Worm (Caenorhabditis elegans) whole organism, young adult: ENCODE measurements around the gene K03A11.6.

Experiments
- C06A6.2 ChIP-seq: fragments of 200-800 bp; sonication (Bioruptor generic); conservative IDR thresholded peaks from 2 replicates; pipeline ENCODE4 v1.3.6; 2022; ENCODE audit warnings: missing genetic modification characterization, missing compliant biosample characterization
- D2030.7 ChIP-seq: fragments of 200-800 bp; sonication (Bioruptor generic); IDR thresholded peaks from 2 replicates; pipeline ENCODE4 v1.3.6; 2022; ENCODE audit warnings: missing genetic modification reagents, missing genetic modification characterization, missing compliant biosample characterization
- F37B4.10 ChIP-seq: fragments of 200-800 bp; sonication (Bioruptor generic); IDR thresholded peaks from 2 replicates; pipeline ENCODE4 v1.3.6; 2022; ENCODE audit warnings: missing genetic modification characterization, missing compliant biosample characterization
- F49E8.2 ChIP-seq: sonication (generic microtip); optimal IDR thresholded peaks from 3 replicates; lab custom pipeline; 2017; ENCODE audit warnings: missing genetic modification characterization, mild to moderate bottlenecking, missing compliant biosample characterization, antibody characterized with exemption, moderate library complexity; ENCODE audit not compliant: insufficient read depth
- F52B5.7 ChIP-seq: sonication (generic microtip); optimal IDR thresholded peaks from 2 replicates; lab custom pipeline; 2016; ENCODE audit warnings: mild to moderate bottlenecking, missing genetic modification characterization, missing compliant biosample characterization
- F55B11.4 ChIP-seq: sonication (generic microtip); optimal IDR thresholded peaks from 2 replicates; lab custom pipeline; 2016; ENCODE audit warnings: missing compliant biosample characterization, missing genetic modification characterization, borderline replicate concordance; ENCODE audit not compliant: insufficient read depth
- K11D2.4 ChIP-seq: fragments of 200-800 bp; sonication (Bioruptor generic); IDR thresholded peaks from 2 replicates; pipeline ENCODE4 v1.3.6; 2022; ENCODE audit warnings: missing genetic modification reagents, missing genetic modification characterization, missing compliant biosample characterization
- T07F8.4 ChIP-seq: sonication (generic microtip); optimal IDR thresholded peaks from 2 replicates; lab custom pipeline; 2016; ENCODE audit warnings: mild to moderate bottlenecking, missing genetic modification characterization, moderate library complexity, missing compliant biosample characterization
- Y56A3A.18 ChIP-seq: fragments of 200-800 bp; sonication (Bioruptor generic); IDR thresholded peaks from 2 replicates; pipeline ENCODE4 v1.3.6; 2022; ENCODE audit warnings: missing genetic modification reagents, missing genetic modification characterization, missing compliant biosample characterization
- Y79H2A.3 ChIP-seq: fragments of 200-800 bp; sonication (Bioruptor generic); conservative IDR thresholded peaks from 2 replicates; pipeline ENCODE4 v1.3.6; 2022; ENCODE audit warnings: missing genetic modification reagents, missing genetic modification characterization, missing compliant biosample characterization
- aptf-3 ChIP-seq: fragments of 200-800 bp; sonication (Bioruptor generic); IDR thresholded peaks from 2 replicates; pipeline ENCODE4 v1.3.6; 2022; ENCODE audit warnings: missing genetic modification characterization, missing compliant biosample characterization
- athp-1 ChIP-seq: sonication (generic microtip); optimal IDR thresholded peaks from 2 replicates; lab custom pipeline; 2017; ENCODE audit warnings: mild to moderate bottlenecking, missing genetic modification characterization, missing compliant biosample characterization
- attf-3 ChIP-seq: fragments of 200-800 bp; sonication (Bioruptor generic); conservative IDR thresholded peaks from 2 replicates; pipeline ENCODE4 v1.3.6; 2022; ENCODE audit warnings: missing genetic modification reagents, missing genetic modification characterization, missing compliant biosample characterization
- attf-5 ChIP-seq: fragments of 200-800 bp; sonication (Bioruptor generic); optimal IDR thresholded peaks from 2 replicates; lab custom pipeline; 2018; ENCODE audit warnings: mild to moderate bottlenecking, missing genetic modification characterization, missing compliant biosample characterization
- attf-6 ChIP-seq: fragments of 200-800 bp; sonication (Bioruptor generic); IDR thresholded peaks from 2 replicates; pipeline ENCODE4 v1.3.6; 2022; ENCODE audit warnings: missing genetic modification reagents, missing genetic modification characterization, missing compliant biosample characterization
- cebp-1 ChIP-seq, 2 experiments: fragments of 200-800 bp in 1 of 2; sonication (Bioruptor generic) in 1 of 2; sonication (generic microtip) in 1 of 2; IDR thresholded peaks in 1 of 2; optimal IDR thresholded peaks in 1 of 2; 2 replicates each; pipeline versions ENCODE4 v1.3.6 to Lab custom; 2017 to 2022; ENCODE audit warnings: missing compliant biosample characterization in 2 of 2, missing genetic modification characterization in 2 of 2, mild to moderate bottlenecking in 1 of 2, missing genetic modification reagents in 1 of 2, moderate library complexity in 1 of 2
- dox-1 ChIP-seq: fragments of 200-800 bp; sonication (Bioruptor generic); IDR thresholded peaks from 2 replicates; pipeline ENCODE4 v1.3.6; 2022; ENCODE audit warnings: missing genetic modification reagents, missing genetic modification characterization, missing compliant biosample characterization
- dpff-1 ChIP-seq: sonication (generic microtip); optimal IDR thresholded peaks from 2 replicates; lab custom pipeline; 2017; ENCODE audit warnings: mild to moderate bottlenecking, missing genetic modification characterization, missing compliant biosample characterization
- egl-18 ChIP-seq: fragments of 200-800 bp; sonication (Bioruptor generic); IDR thresholded peaks from 2 replicates; pipeline ENCODE4 v1.3.6; 2022; ENCODE audit warnings: missing genetic modification reagents, missing genetic modification characterization, missing compliant biosample characterization
- gei-17 ChIP-seq: fragments of 200-800 bp; sonication (Bioruptor generic); optimal IDR thresholded peaks from 2 replicates; lab custom pipeline; 2018; ENCODE audit warnings: mild to moderate bottlenecking, missing genetic modification characterization, missing compliant biosample characterization
- hlh-26 ChIP-seq: fragments of 200-800 bp; sonication (Bioruptor generic); conservative IDR thresholded peaks from 2 replicates; pipeline ENCODE4 v1.3.6; 2022; ENCODE audit warnings: missing genetic modification reagents, missing genetic modification characterization, missing compliant biosample characterization
- lin-40 ChIP-seq: sonication (generic microtip); optimal IDR thresholded peaks from 2 replicates; lab custom pipeline; 2016; ENCODE audit warnings: missing genetic modification characterization, mild to moderate bottlenecking, missing compliant biosample characterization, missing genotype, missing genetic modification reagents
- lir-1 ChIP-seq: fragments of 200-800 bp; sonication (Bioruptor generic); conservative IDR thresholded peaks from 2 replicates; pipeline ENCODE4 v1.3.6; 2022; ENCODE audit warnings: missing genetic modification reagents, missing genetic modification characterization, missing compliant biosample characterization
- madf-6 ChIP-seq: fragments of 200-800 bp; sonication (Bioruptor generic); IDR thresholded peaks from 2 replicates; pipeline ENCODE4 v1.3.6; 2022; ENCODE audit warnings: missing genetic modification reagents, missing genetic modification characterization, missing compliant biosample characterization
- madf-8 ChIP-seq: fragments of 200-800 bp; sonication (Bioruptor generic); conservative IDR thresholded peaks from 2 replicates; pipeline ENCODE4 v1.3.6; 2022; ENCODE audit warnings: missing genetic modification reagents, missing genetic modification characterization, missing compliant biosample characterization
- mes-4 ChIP-seq: sonication (generic microtip); optimal IDR thresholded peaks from 2 replicates; lab custom pipeline; 2016; ENCODE audit warnings: missing genotype, missing genetic modification characterization, missing compliant biosample characterization
- mxl-1 ChIP-seq: sonication (generic microtip); optimal IDR thresholded peaks from 2 replicates; lab custom pipeline; 2016; ENCODE audit warnings: missing genetic modification characterization, missing compliant biosample characterization
- nfya-1 ChIP-seq: sonication (generic microtip); optimal IDR thresholded peaks from 2 replicates; lab custom pipeline; 2017; ENCODE audit warnings: antibody characterized with exemption, missing compliant biosample characterization, missing genetic modification characterization, borderline replicate concordance; ENCODE audit not compliant: insufficient read depth
- nfyb-1 ChIP-seq: fragments of 200-800 bp; sonication (Bioruptor generic); IDR thresholded peaks from 2 replicates; pipeline ENCODE4 v1.3.6; 2022; ENCODE audit warnings: missing genetic modification reagents, missing genetic modification characterization, missing compliant biosample characterization
- nhr-120 ChIP-seq: fragments of 200-800 bp; sonication (Bioruptor generic); IDR thresholded peaks from 2 replicates; pipeline ENCODE4 v1.3.6; 2022; ENCODE audit warnings: missing genetic modification characterization, missing compliant biosample characterization
- nhr-90 ChIP-seq: sonication (generic microtip); optimal IDR thresholded peaks from 2 replicates; lab custom pipeline; 2016; ENCODE audit warnings: missing genotype, mild to moderate bottlenecking, missing genetic modification characterization, missing compliant biosample characterization
- pbrm-1 ChIP-seq: fragments of 200-800 bp; sonication (Bioruptor generic); IDR thresholded peaks from 2 replicates; pipeline ENCODE4 v1.3.6; 2022; ENCODE audit warnings: missing genetic modification reagents, missing genetic modification characterization, missing compliant biosample characterization
- pha-4 ChIP-seq: fragments of 150-350 bp; sonication (generic microtip); optimal IDR thresholded peaks from 2 replicates; lab custom pipeline; 2014; ENCODE audit warnings: missing biosample characterization, missing genetic modification reagents, missing genetic modification characterization
- rec-8 ChIP-seq, 2 experiments: sonication (generic microtip); optimal IDR thresholded peaks; 2 replicates each; lab custom pipeline; 2016; ENCODE audit warnings: mild to moderate bottlenecking in 2 of 2, missing genetic modification characterization in 2 of 2, missing genetic modification reagents in 2 of 2, missing genotype in 2 of 2, missing biosample characterization in 1 of 2, missing compliant biosample characterization in 1 of 2, moderate library complexity in 1 of 2
- repo-1 ChIP-seq: sonication (generic microtip); optimal IDR thresholded peaks from 2 replicates; lab custom pipeline; 2017; ENCODE audit warnings: mild to moderate bottlenecking, missing genetic modification characterization, missing compliant biosample characterization
- sea-2 ChIP-seq: fragments of 200-800 bp; sonication (Bioruptor generic); IDR thresholded peaks from 2 replicates; pipeline ENCODE4 v1.3.6; 2022; ENCODE audit warnings: missing genetic modification characterization, missing compliant biosample characterization
- snpc-1.3 ChIP-seq: sonication (generic microtip); optimal IDR thresholded peaks from 2 replicates; lab custom pipeline; 2017; ENCODE audit warnings: missing genetic modification characterization, mild to moderate bottlenecking, missing compliant biosample characterization, antibody characterized with exemption, moderate library complexity, missing genotype, missing genetic modification reagents; ENCODE audit not compliant: insufficient read depth
- snpc-3.4 ChIP-seq: sonication (generic microtip); optimal IDR thresholded peaks from 2 replicates; lab custom pipeline; 2017; ENCODE audit warnings: missing genetic modification characterization, mild to moderate bottlenecking, missing compliant biosample characterization, antibody characterized with exemption, moderate library complexity, missing genotype, missing genetic modification reagents
- sptf-2 ChIP-seq: fragments of 200-800 bp; sonication (Bioruptor generic); optimal IDR thresholded peaks from 2 replicates; lab custom pipeline; 2018; ENCODE audit warnings: mild to moderate bottlenecking, missing genetic modification characterization, missing compliant biosample characterization
- tbx-9 ChIP-seq: sonication (generic microtip); optimal IDR thresholded peaks from 2 replicates; lab custom pipeline; 2016; ENCODE audit warnings: borderline replicate concordance, missing genetic modification characterization, inconsistent platforms, missing compliant biosample characterization
- tlf-1 ChIP-seq: fragments of 200-800 bp; sonication (Bioruptor generic); optimal IDR thresholded peaks from 2 replicates; lab custom pipeline; 2018; ENCODE audit warnings: mild to moderate bottlenecking, missing genetic modification characterization, missing compliant biosample characterization
- unc-130 ChIP-seq: sonication (generic microtip); optimal IDR thresholded peaks from 2 replicates; lab custom pipeline; 2016; ENCODE audit warnings: missing genetic modification reagents, missing genetic modification characterization, missing compliant biosample characterization
- zfh-2 ChIP-seq: fragments of 200-800 bp; sonication (Bioruptor generic); conservative IDR thresholded peaks from 2 replicates; pipeline ENCODE4 v1.3.6; 2022; ENCODE audit warnings: missing genetic modification reagents, missing genetic modification characterization, missing compliant biosample characterization
- zim-3 ChIP-seq: sonication (generic microtip); optimal IDR thresholded peaks from 2 replicates; lab custom pipeline; 2017; ENCODE audit warnings: mild to moderate bottlenecking, missing genetic modification characterization, moderate library complexity, missing compliant biosample characterization
- ztf-25 ChIP-seq: fragments of 200-800 bp; sonication (Bioruptor generic); IDR thresholded peaks from 2 replicates; pipeline ENCODE4 v1.3.6; 2022; ENCODE audit warnings: missing genetic modification reagents, missing genetic modification characterization, missing compliant biosample characterization
- ztf-28 ChIP-seq: fragments of 200-800 bp; sonication (Bioruptor generic); IDR thresholded peaks from 2 replicates; pipeline ENCODE4 v1.3.6; 2022; ENCODE audit warnings: missing genetic modification reagents, missing genetic modification characterization, missing compliant biosample characterization

K03A11.6 gene

ce11 chrX:13034333-13034732 lies 21.3 kb upstream of the K03A11.6 start:
- TF ChIP-seq lir-1 (no peak), zfh-2 (no peak), gei-17 (no peak), dox-1 (GFP tag; lab: Robert Waterston, UW) (no peak), hlh-26 (GFP tag; lab: Robert Waterston, UW) (no peak), aptf-3 (GFP tag; lab: Robert Waterston, UW) (no peak), repo-1 (tag; lab: Kevin White, UChicago) (no peak)

- no peak for TF ChIP-seq cebp-1 (GFP tag; IDR thresholded peaks at IDR 0.05; lab: Robert Waterston, UW)
- no peak for TF ChIP-seq cebp-1 (tag; optimal IDR thresholded peaks at IDR 0.05; lab: Kevin White, UChicago)
- TF ChIP-seq lin-40 (tag; lab: Kevin White, UChicago) = peak; percentile 56
- TF ChIP-seq sptf-2 (GFP tag; lab: Kevin White, UChicago) = peak; percentile 53
- TF ChIP-seq pha-4 (tag; lab: Kevin White, UChicago) = no peak
- TF ChIP-seq nfya-1 (tag; lab: Kevin White, UChicago) = no peak
- TF ChIP-seq ztf-28 = 0 out of 2 replicates have a peak, but pooled peaks have one; percentile 29
- peak; percentile 2 for TF ChIP-seq athp-1 (tag; lab: Kevin White, UChicago)
- no peak for TF ChIP-seq F49E8.2 (tag; lab: Kevin White, UChicago)
- TF ChIP-seq ztf-25 (GFP tag; lab: Robert Waterston, UW) = 0 out of 2 replicates have a peak, but pooled peaks have one; percentile 48
- TF ChIP-seq madf-8 (GFP tag; lab: Robert Waterston, UW) = no peak
- no peak for TF ChIP-seq egl-18
- TF ChIP-seq dpff-1 (tag; lab: Kevin White, UChicago) = no peak
- no peak for TF ChIP-seq sea-2 (GFP tag; lab: Robert Waterston, UW)
- no peak for TF ChIP-seq attf-3 (GFP tag; lab: Robert Waterston, UW)
- TF ChIP-seq F55B11.4 (tag; lab: Kevin White, UChicago) = no peak
- peak; percentile 40 to 52 for TF ChIP-seq rec-8 (tag; optimal IDR thresholded peaks at IDR 0.05; lab: Kevin White, UChicago)
- TF ChIP-seq C06A6.2 (GFP tag; lab: Robert Waterston, UW) = no peak
- peak; percentile 69; the same call in 1 of the 2 replicates for TF ChIP-seq madf-6 (GFP tag; lab: Robert Waterston, UW)
- no peak for TF ChIP-seq unc-130 (GFP tag; lab: Kevin White, UChicago)
- TF ChIP-seq K11D2.4 (GFP tag; lab: Robert Waterston, UW) = 0 out of 2 replicates have a peak, but pooled peaks have one; percentile 17
- TF ChIP-seq snpc-1.3 (tag; lab: Kevin White, UChicago) = peak; percentile 61
- peak; percentile 47 for TF ChIP-seq mxl-1 (tag; lab: Kevin White, UChicago)
- TF ChIP-seq snpc-3.4 (tag; lab: Kevin White, UChicago) = peak; percentile 55
- no peak for TF ChIP-seq attf-5
- peak; percentile 83 for TF ChIP-seq nhr-90 (tag; lab: Kevin White, UChicago)
- TF ChIP-seq tbx-9 (tag; lab: Kevin White, UChicago) = no peak
- no peak for TF ChIP-seq F37B4.10
- no peak for TF ChIP-seq attf-6 (GFP tag; lab: Robert Waterston, UW)
- TF ChIP-seq Y56A3A.18 (GFP tag; lab: Robert Waterston, UW) = peak; percentile 27; the same call in 1 of the 2 replicates
- TF ChIP-seq zim-3 (tag; lab: Kevin White, UChicago) = no peak
- no peak for TF ChIP-seq tlf-1 (GFP tag; lab: Kevin White, UChicago)
- TF ChIP-seq Y79H2A.3 (GFP tag; lab: Robert Waterston, UW) = no peak
- peak; percentile 73 for TF ChIP-seq pbrm-1
- TF ChIP-seq nhr-120 (GFP tag; lab: Robert Waterston, UW) = no peak
- TF ChIP-seq T07F8.4 = peak; percentile 59
- TF ChIP-seq D2030.7 (GFP tag; lab: Robert Waterston, UW) = peak; percentile 86
- TF ChIP-seq mes-4 = peak; percentile 64
- TF ChIP-seq nfyb-1 (GFP tag; lab: Robert Waterston, UW) = no peak
- TF ChIP-seq F52B5.7 (tag; lab: Kevin White, UChicago) = no peak
- TF ChIP-seq zfh-2 = no peak
Measured at ce11 chrX:13038791-13039190, 16.9 kb upstream of the K03A11.6 start.
